Worm (Caenorhabditis elegans): ENCODE results near the gene nlp-76.

ce11 chrX:12630005-12630404 lies 33.7 kb downstream of the nlp-76 start:
- TF ChIP-seq nhr-12 (tag; optimal IDR thresholded peaks at IDR 0.05) = no peak
- TF ChIP-seq ama-1 (optimal IDR thresholded peaks at IDR 0.05) = no peak
- TF ChIP-seq elt-2 (tag; optimal IDR thresholded peaks at IDR 0.05) = no peak
- TF ChIP-seq nhr-76 (tag; optimal IDR thresholded peaks at IDR 0.05) = no peak
- no peak for TF ChIP-seq mml-1 (tag; optimal IDR thresholded peaks at IDR 0.05)
- no peak for TF ChIP-seq fos-1 (tag; optimal IDR thresholded peaks at IDR 0.05)
- no peak for TF ChIP-seq ztf-11 (tag; optimal IDR thresholded peaks at IDR 0.05)
- no peak for TF ChIP-seq ceh-82 (tag; optimal IDR thresholded peaks at IDR 0.05)
- TF ChIP-seq nhr-28 (tag; optimal IDR thresholded peaks at IDR 0.05) = no peak
- TF ChIP-seq elt-3 (tag; optimal IDR thresholded peaks at IDR 0.05) = no peak
- TF ChIP-seq fkh-2 (tag; optimal IDR thresholded peaks at IDR 0.05) = no peak

All from whole organism, L3 larva.